Worm (Caenorhabditis elegans) whole organism, mixed stage, embryonic: Measurements from ENCODE around the gene rhr-1.

Source experiments
- M03D4.4 ChIP-seq: sonication (generic microtip); optimal IDR thresholded peaks from 2 replicates; lab custom pipeline; 2017; ENCODE audit warnings: mild to moderate bottlenecking, missing genetic modification characterization, missing compliant biosample characterization
- bed-3 ChIP-seq: fragments of 200-800 bp; sonication (Bioruptor generic); optimal IDR thresholded peaks from 3 replicates; lab custom pipeline; 2018; ENCODE audit warnings: mild to moderate bottlenecking, missing genetic modification characterization, moderate library complexity, missing compliant biosample characterization
- blmp-1 ChIP-seq: fragments of 150-350 bp; optimal IDR thresholded peaks from 2 replicates; lab custom pipeline; 2014; ENCODE audit warnings: missing biosample characterization, missing genetic modification characterization
- ceh-39 ChIP-seq: fragments of 150-350 bp; optimal IDR thresholded peaks from 2 replicates; lab custom pipeline; 2014; ENCODE audit warnings: missing biosample characterization, missing genetic modification characterization
- ceh-43 ChIP-seq: fragments of 200-800 bp; sonication (Bioruptor generic); optimal IDR thresholded peaks from 2 replicates; lab custom pipeline; 2018; ENCODE audit warnings: mild to moderate bottlenecking, missing genetic modification characterization, moderate library complexity, missing compliant biosample characterization
- ceh-83 ChIP-seq: fragments of 200-800 bp; sonication (Bioruptor generic); optimal IDR thresholded peaks from 2 replicates; lab custom pipeline; 2018; ENCODE audit warnings: mild to moderate bottlenecking, missing genetic modification characterization, missing compliant biosample characterization
- ces-1 ChIP-seq: fragments of 150-350 bp; optimal IDR thresholded peaks from 2 replicates; lab custom pipeline; 2014; ENCODE audit warnings: missing biosample characterization, missing genetic modification reagents, missing genetic modification characterization
- cnd-1 ChIP-seq: fragments of 200-800 bp; sonication (Bioruptor generic); optimal IDR thresholded peaks from 2 replicates; lab custom pipeline; 2018; ENCODE audit warnings: mild to moderate bottlenecking, missing genetic modification characterization, missing compliant biosample characterization
- drap-1 ChIP-seq: fragments of 200-800 bp; sonication (Bioruptor generic); optimal IDR thresholded peaks from 3 replicates; lab custom pipeline; 2018; ENCODE audit warnings: mild to moderate bottlenecking, missing genetic modification characterization, missing compliant biosample characterization
- elt-1 ChIP-seq: sonication (generic microtip); optimal IDR thresholded peaks from 2 replicates; lab custom pipeline; 2017; ENCODE audit warnings: missing genetic modification characterization, mild to moderate bottlenecking, missing compliant biosample characterization, antibody characterized with exemption, moderate library complexity, borderline replicate concordance; ENCODE audit not compliant: insufficient read depth
- elt-3 ChIP-seq: fragments of 150-350 bp; optimal IDR thresholded peaks from 2 replicates; lab custom pipeline; 2014; ENCODE audit warnings: missing biosample characterization, missing genetic modification characterization
- ham-2 ChIP-seq: fragments of 200-800 bp; sonication (Bioruptor generic); optimal IDR thresholded peaks from 2 replicates; lab custom pipeline; 2018; ENCODE audit warnings: mild to moderate bottlenecking, missing genetic modification characterization, missing compliant biosample characterization
- hlh-1 ChIP-seq: fragments of 150-350 bp; optimal IDR thresholded peaks from 2 replicates; lab custom pipeline; 2014; ENCODE audit warnings: missing biosample characterization, missing genetic modification reagents, missing genetic modification characterization
- lin-13 ChIP-seq: fragments of 150-350 bp; optimal IDR thresholded peaks from 2 replicates; lab custom pipeline; 2014; ENCODE audit warnings: missing biosample characterization, missing genetic modification characterization
- lin-32 ChIP-seq: fragments of 200-800 bp; sonication (Bioruptor generic); optimal IDR thresholded peaks from 2 replicates; lab custom pipeline; 2018; ENCODE audit warnings: mild to moderate bottlenecking, missing genetic modification characterization, missing compliant biosample characterization
- lsy-2 ChIP-seq: fragments of 150-350 bp; optimal IDR thresholded peaks from 2 replicates; lab custom pipeline; 2014; ENCODE audit warnings: missing biosample characterization, missing genetic modification characterization
- mab-5 ChIP-seq: fragments of 150-350 bp; optimal IDR thresholded peaks from 2 replicates; lab custom pipeline; 2014; ENCODE audit warnings: missing biosample characterization, missing genetic modification characterization
- mep-1 ChIP-seq: fragments of 150-350 bp; optimal IDR thresholded peaks from 2 replicates; lab custom pipeline; 2017; ENCODE audit warnings: missing biosample characterization, missing genetic modification reagents, missing genetic modification characterization, inconsistent platforms
- mls-2 ChIP-seq: sonication (generic microtip); optimal IDR thresholded peaks from 2 replicates; lab custom pipeline; 2016; ENCODE audit warnings: mild to moderate bottlenecking, missing genetic modification characterization, moderate library complexity, missing compliant biosample characterization
- nhr-12 ChIP-seq: fragments of 150-350 bp; optimal IDR thresholded peaks from 2 replicates; lab custom pipeline; 2014; ENCODE audit warnings: missing biosample characterization, missing genetic modification characterization
- nhr-2 ChIP-seq: fragments of 150-350 bp; optimal IDR thresholded peaks from 2 replicates; lab custom pipeline; 2014; ENCODE audit warnings: missing biosample characterization, missing genetic modification characterization
- nhr-237 ChIP-seq: fragments of 150-350 bp; optimal IDR thresholded peaks from 2 replicates; lab custom pipeline; 2014; ENCODE audit warnings: missing biosample characterization, missing genetic modification characterization
- nhr-28 ChIP-seq: fragments of 150-350 bp; optimal IDR thresholded peaks from 2 replicates; lab custom pipeline; 2014; ENCODE audit warnings: missing biosample characterization, missing genetic modification characterization
- pha-4 ChIP-seq: fragments of 150-350 bp; optimal IDR thresholded peaks from 2 replicates; lab custom pipeline; 2018; ENCODE audit warnings: missing biosample characterization, missing genetic modification reagents, missing genetic modification characterization
- sem-2 ChIP-seq: fragments of 200-800 bp; sonication (Bioruptor generic); optimal IDR thresholded peaks from 2 replicates; lab custom pipeline; 2018; ENCODE audit warnings: mild to moderate bottlenecking, missing genetic modification characterization, missing compliant biosample characterization
- snpc-4 ChIP-seq: fragments of 150-350 bp; optimal IDR thresholded peaks from 2 replicates; lab custom pipeline; 2014; ENCODE audit warnings: missing biosample characterization, missing genetic modification characterization
- sptf-1 ChIP-seq: sonication (generic microtip); optimal IDR thresholded peaks from 2 replicates; lab custom pipeline; 2017; ENCODE audit warnings: mild to moderate bottlenecking, missing genetic modification characterization, moderate library complexity, missing compliant biosample characterization
- tbx-8 ChIP-seq: fragments of 200-800 bp; sonication (Bioruptor generic); optimal IDR thresholded peaks from 2 replicates; lab custom pipeline; 2018; ENCODE audit warnings: mild to moderate bottlenecking, missing genetic modification characterization, moderate library complexity, missing compliant biosample characterization
- unc-39 ChIP-seq: fragments of 150-350 bp; optimal IDR thresholded peaks from 2 replicates; lab custom pipeline; 2014; ENCODE audit warnings: missing biosample characterization, missing genetic modification characterization
- unc-62 ChIP-seq: fragments of 150-350 bp; optimal IDR thresholded peaks from 2 replicates; lab custom pipeline; 2014; ENCODE audit warnings: missing biosample characterization, missing genetic modification reagents, missing genetic modification characterization
- zip-8 ChIP-seq: fragments of 150-350 bp; optimal IDR thresholded peaks from 2 replicates; lab custom pipeline; 2014; ENCODE audit warnings: missing biosample characterization, missing genetic modification characterization

rhr-1 gene

ce11 chrV:5426337-5426736 is 1.6 kb upstream of the rhr-1 start:
- TF ChIP-seq unc-62 (GFP tag; lab: Kevin White, UChicago) (no peak), lin-13 (tag; lab: Kevin White, UChicago) (no peak), elt-3 (tag; lab: Kevin White, UChicago) (no peak), zip-8 (tag; lab: Kevin White, UChicago) (no peak), ham-2 (GFP tag; lab: Kevin White, UChicago) (no peak)

- TF ChIP-seq tbx-8 (GFP tag; lab: Kevin White, UChicago) = no peak
- no peak for TF ChIP-seq elt-3 (tag; lab: Kevin White, UChicago)
- TF ChIP-seq elt-1 (tag; lab: Kevin White, UChicago) = no peak
- TF ChIP-seq nhr-2 (tag; lab: Kevin White, UChicago) = no peak
- no peak for TF ChIP-seq pha-4 (tag; lab: Kevin White, UChicago)
- no peak for TF ChIP-seq bed-3 (GFP tag; lab: Kevin White, UChicago)
- TF ChIP-seq mls-2 (tag; lab: Kevin White, UChicago) = no peak
- TF ChIP-seq ceh-43 = no peak
- no peak for TF ChIP-seq M03D4.4 (tag; lab: Kevin White, UChicago)
- no peak for TF ChIP-seq sem-2 (GFP tag; lab: Kevin White, UChicago)
- TF ChIP-seq snpc-4 (tag; lab: Kevin White, UChicago) = no peak
- TF ChIP-seq mep-1 (tag; lab: Kevin White, UChicago) = no peak
- no peak for TF ChIP-seq sptf-1
- no peak for TF ChIP-seq mab-5 (tag; lab: Kevin White, UChicago)
- TF ChIP-seq blmp-1 (tag; lab: Kevin White, UChicago) = no peak
These were observed 4.5 kb downstream of the rhr-1 start, which contains the start of gene F08F3.8 for ce11 chrV:5432499-5432898. Gene F08F3.8, minus strand, starts transcription at chrV:5432599.

ce11 chrV:5433020-5433419 is 5.1 kb downstream of the rhr-1 start, which contains the start of gene acl-6:
Gene acl-6, plus strand, starts transcription at chrV:5433386.
- TF ChIP-seq nhr-237 (tag; lab: Kevin White, UChicago) = no peak
- no peak for TF ChIP-seq nhr-12
- TF ChIP-seq mep-1 (tag; lab: Kevin White, UChicago) = no peak
- no peak for TF ChIP-seq elt-1 (tag; lab: Kevin White, UChicago)
- no peak for TF ChIP-seq mab-5 (tag; lab: Kevin White, UChicago)
- no peak for TF ChIP-seq ceh-39 (tag; lab: Kevin White, UChicago)
- no peak for TF ChIP-seq M03D4.4 (tag; lab: Kevin White, UChicago)
- TF ChIP-seq lsy-2 (tag; lab: Kevin White, UChicago) = no peak
- no peak for TF ChIP-seq pha-4 (tag; lab: Kevin White, UChicago)
- no peak for TF ChIP-seq unc-39 (tag; lab: Kevin White, UChicago)
- no peak for TF ChIP-seq tbx-8 (GFP tag; lab: Kevin White, UChicago)
- no peak for TF ChIP-seq ceh-83 (GFP tag; lab: Kevin White, UChicago)
- no peak for TF ChIP-seq lin-32
- no peak for TF ChIP-seq bed-3 (GFP tag; lab: Kevin White, UChicago)
- no peak for TF ChIP-seq mls-2 (tag; lab: Kevin White, UChicago)

- no peak for TF ChIP-seq mls-2 (tag; lab: Kevin White, UChicago)
- no peak for TF ChIP-seq elt-3 (tag; lab: Kevin White, UChicago)
- no peak for TF ChIP-seq tbx-8 (GFP tag; lab: Kevin White, UChicago)
- no peak for TF ChIP-seq hlh-1 (tag; lab: Kevin White, UChicago)
- no peak for TF ChIP-seq pha-4 (tag; lab: Kevin White, UChicago)
- no peak for TF ChIP-seq sem-2 (GFP tag; lab: Kevin White, UChicago)
- no peak for TF ChIP-seq nhr-28
- TF ChIP-seq M03D4.4 (tag; lab: Kevin White, UChicago) = no peak
- no peak for TF ChIP-seq unc-62 (GFP tag; lab: Kevin White, UChicago)
- TF ChIP-seq, all 35 proteins: peak for 0
These were observed 11.1 kb downstream of the rhr-1 start, which contains the start of gene snpc-1.3 for ce11 chrV:5439068-5439467. Gene snpc-1.3, minus strand, starts transcription at chrV:5439168.

- TF ChIP-seq ceh-39 (tag; lab: Kevin White, UChicago) (no peak), sptf-1 (no peak), zip-8 (tag; lab: Kevin White, UChicago) (no peak), blmp-1 (tag; lab: Kevin White, UChicago) (no peak), unc-39 (tag; lab: Kevin White, UChicago) (no peak), nhr-28 (no peak)
These were observed 14.4 kb downstream of the rhr-1 start for ce11 chrV:5442366-5442765.

ce11 chrV:5444037-5444436 is 16.1 kb downstream of the rhr-1 start:
- TF ChIP-seq tbx-8 (GFP tag; lab: Kevin White, UChicago) (no peak), drap-1 (GFP tag; lab: Kevin White, UChicago) (no peak), ham-2 (GFP tag; lab: Kevin White, UChicago) (no peak), mep-1 (tag; lab: Kevin White, UChicago) (no peak), snpc-4 (tag; lab: Kevin White, UChicago) (no peak), mab-5 (tag; lab: Kevin White, UChicago) (no peak), ces-1 (GFP tag; lab: Kevin White, UChicago) (no peak), zip-8 (tag; lab: Kevin White, UChicago) (no peak), cnd-1 (tag; lab: Kevin White, UChicago) (no peak), sem-2 (GFP tag; lab: Kevin White, UChicago) (no peak)
